Fruit fly (Drosophila melanogaster): ENCODE measurements around the gene CG5958.

The CG5958 gene

dm6 chr2L:7423333-7423895 lies 9.9 kb downstream of the CG5958 start (continued):
- TF ChIP-seq CG18262 (tag; optimal IDR thresholded peaks at IDR 0.05): no peak
- TF ChIP-seq dimm (GFP tag; IDR thresholded peaks at IDR 0.05): no peak
- peak; percentile 33; the same call in 1 of the 2 replicates for TF ChIP-seq Xrp1 (GFP tag; IDR thresholded peaks at IDR 0.05)
- no peak for TF ChIP-seq CG9609 (GFP tag; optimal IDR thresholded peaks at IDR 0.05)
- no peak for TF ChIP-seq CG13287 (GFP tag; IDR thresholded peaks at IDR 0.05; ENCODE audit: partially characterized antibody)
- TF ChIP-seq YL-1 (GFP tag; optimal IDR thresholded peaks at IDR 0.05): no peak
- peak; percentile 28; the same call in 1 of the 2 replicates for TF ChIP-seq stc (GFP tag; IDR thresholded peaks at IDR 0.05)
- TF ChIP-seq ap (GFP tag; IDR thresholded peaks at IDR 0.05): no peak
- TF ChIP-seq CG18011 (GFP tag; optimal IDR thresholded peaks at IDR 0.05): peak; percentile 73
- no peak for TF ChIP-seq gce (GFP tag; IDR thresholded peaks at IDR 0.05)
- TF ChIP-seq CG1832 (GFP tag; optimal IDR thresholded peaks at IDR 0.05): peak; percentile 49
- peak; percentile 10 for TF ChIP-seq Sox102F (GFP tag; optimal IDR thresholded peaks at IDR 0.05)
- TF ChIP-seq CG33557 (GFP tag; optimal IDR thresholded peaks at IDR 0.05): no peak
- peak; percentile 8 for TF ChIP-seq tup (GFP tag; optimal IDR thresholded peaks at IDR 0.05)
- TF ChIP-seq HLH3B (GFP tag; IDR thresholded peaks at IDR 0.05): peak; percentile 51; the same call in 1 of the 2 replicates
- peak; percentile 37 for TF ChIP-seq CG9727 (GFP tag; optimal IDR thresholded peaks at IDR 0.05)
- TF ChIP-seq dysf (GFP tag; IDR thresholded peaks at IDR 0.05): peak; percentile 52; the same call in 2 of the 3 replicates
- no peak for TF ChIP-seq Deaf1 (tag; optimal IDR thresholded peaks at IDR 0.05)
- no peak for TF ChIP-seq CG9437 (GFP tag; optimal IDR thresholded peaks at IDR 0.05)
- no peak for TF ChIP-seq tna (GFP tag; IDR thresholded peaks at IDR 0.05; ENCODE audit: partially characterized antibody)
- peak; percentile 26 for TF ChIP-seq Myb (GFP tag; optimal IDR thresholded peaks at IDR 0.05)
- no peak for TF ChIP-seq CG30020 (tag; optimal IDR thresholded peaks at IDR 0.05)
- no peak for TF ChIP-seq CG6683 (GFP tag; optimal IDR thresholded peaks at IDR 0.05)
- no peak for TF ChIP-seq jigr1 (GFP tag; IDR thresholded peaks at IDR 0.05)
- no peak for TF ChIP-seq Doc3 (GFP tag; IDR thresholded peaks at IDR 0.05; ENCODE audit: partially characterized antibody)
- no peak for TF ChIP-seq CG4282 (GFP tag; optimal IDR thresholded peaks at IDR 0.05)
- TF ChIP-seq croc (GFP tag; conservative IDR thresholded peaks at IDR 0.05): no peak
- TF ChIP-seq hb (GFP tag; IDR thresholded peaks at IDR 0.05; ENCODE audit: partially characterized antibody): no peak; the same call in 2 of the 3 replicates
- TF ChIP-seq Hmr (GFP tag; optimal IDR thresholded peaks at IDR 0.05): peak; percentile 63
- peak; percentile 4 for TF ChIP-seq CG1647 (GFP tag; optimal IDR thresholded peaks at IDR 0.05)
- peak; percentile 89 for TF ChIP-seq grau (tag; optimal IDR thresholded peaks at IDR 0.05)
- no peak for TF ChIP-seq Dfd (GFP tag; optimal IDR thresholded peaks at IDR 0.05)
- peak; percentile 17 for TF ChIP-seq nmo (GFP tag; optimal IDR thresholded peaks at IDR 0.05)
- TF ChIP-seq chif (GFP tag; optimal IDR thresholded peaks at IDR 0.05): peak in 1 of 2 experiments; percentile 8
- TF ChIP-seq CG18599 (GFP tag; optimal IDR thresholded peaks at IDR 0.05): peak; percentile 46
- TF ChIP-seq bowl (GFP tag; IDR thresholded peaks at IDR 0.05): no peak
- 0 out of 2 replicates have a peak, but pooled peaks have one; percentile 13 for TF ChIP-seq bbx (GFP tag; IDR thresholded peaks at IDR 0.05; ENCODE audit: partially characterized antibody)
- TF ChIP-seq CG32767 (GFP tag; IDR thresholded peaks at IDR 0.05): peak; percentile 45; the same call in 1 of the 2 replicates
- TF ChIP-seq CG3847 (GFP tag; IDR thresholded peaks at IDR 0.05): 0 out of 2 replicates have a peak, but pooled peaks have one; percentile 8
- TF ChIP-seq Lpt (GFP tag; optimal IDR thresholded peaks at IDR 0.05): no peak
- no peak for TF ChIP-seq pum (GFP tag; optimal IDR thresholded peaks at IDR 0.05)
- TF ChIP-seq tio (GFP tag; optimal IDR thresholded peaks at IDR 0.05): no peak
- TF ChIP-seq sob (GFP tag; IDR thresholded peaks at IDR 0.05): peak; percentile 31; the same call in 1 of the 2 replicates
- peak; percentile 14 for TF ChIP-seq CG9797 (GFP tag; optimal IDR thresholded peaks at IDR 0.05)
- peak; percentile 71 for TF ChIP-seq lbe (GFP tag; optimal IDR thresholded peaks at IDR 0.05)
- TF ChIP-seq CG31388 (GFP tag; optimal IDR thresholded peaks at IDR 0.05): no peak
- TF ChIP-seq CG30403 (GFP tag; optimal IDR thresholded peaks at IDR 0.05): peak; percentile 57
- peak; percentile 94 for TF ChIP-seq rib (GFP tag; IDR thresholded peaks at IDR 0.05)
- peak; percentile 72 for TF ChIP-seq CG17385 (GFP tag; optimal IDR thresholded peaks at IDR 0.05)
- peak; percentile 17 for TF ChIP-seq Camta (GFP tag; optimal IDR thresholded peaks at IDR 0.05)
